Worm (Caenorhabditis elegans) whole organism, midembryonic: ENCODE results near the gene wht-8.

Source experiments
- T22C8.4 ChIP-seq: fragments of 200-800 bp; sonication (Bioruptor generic); IDR thresholded peaks from 2 replicates; pipeline ENCODE4 v1.3.6; 2022; ENCODE audit warnings: missing genetic modification characterization, missing compliant biosample characterization
- cog-1 ChIP-seq: sonication (generic microtip); optimal IDR thresholded peaks from 2 replicates; lab custom pipeline; 2016; ENCODE audit warnings: missing genetic modification characterization, missing compliant biosample characterization
- flt-1 ChIP-seq: fragments of 200-800 bp; sonication (Bioruptor generic); IDR thresholded peaks from 2 replicates; pipeline ENCODE4 v1.3.6; 2022; ENCODE audit warnings: missing genetic modification characterization, missing compliant biosample characterization
- klf-2 ChIP-seq: fragments of 200-800 bp; sonication (Bioruptor generic); conservative IDR thresholded peaks from 2 replicates; pipeline ENCODE4 v1.3.6; 2022; ENCODE audit warnings: missing genetic modification reagents, missing genetic modification characterization, missing compliant biosample characterization
- med-1 ChIP-seq: sonication (generic microtip); optimal IDR thresholded peaks from 2 replicates; lab custom pipeline; 2017; ENCODE audit warnings: missing genetic modification characterization, mild to moderate bottlenecking, missing compliant biosample characterization, antibody characterized with exemption, missing genetic modification reagents; ENCODE audit not compliant: insufficient read depth
- ref-1 ChIP-seq: fragments of 200-800 bp; sonication (Bioruptor generic); conservative IDR thresholded peaks from 2 replicates; pipeline ENCODE4 v1.3.6; 2022; ENCODE audit warnings: missing genetic modification reagents, missing genetic modification characterization, missing compliant biosample characterization
- tab-1 ChIP-seq: fragments of 200-800 bp; sonication (Bioruptor generic); IDR thresholded peaks from 2 replicates; pipeline ENCODE4 v1.3.6; 2022; ENCODE audit warnings: missing genetic modification characterization, missing compliant biosample characterization
- ztf-23 ChIP-seq: fragments of 200-800 bp; sonication (Bioruptor generic); IDR thresholded peaks from 2 replicates; pipeline ENCODE4 v1.3.6; 2022; ENCODE audit warnings: missing genetic modification reagents, missing genetic modification characterization, missing compliant biosample characterization
- ztf-29 ChIP-seq: fragments of 200-800 bp; sonication (Bioruptor generic); IDR thresholded peaks from 2 replicates; pipeline ENCODE4 v1.3.6; 2022; ENCODE audit warnings: missing genetic modification reagents, missing genetic modification characterization, missing compliant biosample characterization

Gene wht-8

ce11 chrIII:11218150-11218841, at the start of gene wht-8, which contains the start of gene tbx-34:
wht-8 (plus strand) TSS chrIII:11218791.
tbx-34 (minus strand) TSS chrIII:11218250.
- TF ChIP-seq cog-1 (tag; lab: Kevin White, UChicago) (no peak), T22C8.4 (GFP tag; lab: Robert Waterston, UW) (no peak), tab-1 (GFP tag; lab: Robert Waterston, UW) (no peak), med-1 (GFP tag; lab: Kevin White, UChicago) (no peak), flt-1 (GFP tag; lab: Robert Waterston, UW) (no peak), ztf-29 (GFP tag; lab: Robert Waterston, UW) (no peak), ref-1 (GFP tag; lab: Robert Waterston, UW) (no peak), ztf-23 (no peak), klf-2 (GFP tag; lab: Robert Waterston, UW) (no peak)

ce11 chrIII:11169680-11170079, 48.9 kb upstream of the wht-8 start:
- TF ChIP-seq ztf-29 (GFP tag; lab: Robert Waterston, UW) (no peak), tab-1 (GFP tag; lab: Robert Waterston, UW) (0 out of 2 replicates have a peak, but pooled peaks have one; percentile 16)

DNA sequence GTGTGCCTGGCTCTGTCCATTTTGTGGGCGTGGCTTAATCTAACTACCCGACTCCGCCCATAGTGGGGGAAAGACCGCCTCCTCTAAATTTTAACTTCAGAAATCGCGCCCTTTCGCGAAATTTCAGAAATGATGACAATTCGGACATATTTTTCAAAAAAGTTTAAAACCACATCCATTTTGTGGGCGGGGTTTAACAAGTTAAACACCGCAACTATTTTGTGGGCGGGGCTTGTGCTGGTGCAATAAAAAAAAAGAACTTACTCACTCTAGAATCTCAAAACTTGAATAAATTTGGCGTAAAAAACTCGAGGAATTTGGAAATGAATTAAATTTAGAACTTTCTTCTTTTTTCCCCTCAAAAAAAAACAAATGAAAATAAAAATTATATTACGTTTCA, 48.1 kb upstream of the wht-8 start:
- TF ChIP-seq tab-1 (GFP tag; lab: Robert Waterston, UW) (no peak), flt-1 (GFP tag; lab: Robert Waterston, UW) (no peak), ztf-23 (no peak), ztf-29 (GFP tag; lab: Robert Waterston, UW) (no peak), med-1 (GFP tag; lab: Kevin White, UChicago) (no peak), T22C8.4 (GFP tag; lab: Robert Waterston, UW) (no peak)

- TF ChIP-seq T22C8.4 (GFP tag; lab: Robert Waterston, UW) = peak; percentile 76
- no peak for TF ChIP-seq tab-1 (GFP tag; lab: Robert Waterston, UW)
Observed at ce11 chrIII:11172232-11172713, 46.3 kb upstream of the wht-8 start.

DNA sequence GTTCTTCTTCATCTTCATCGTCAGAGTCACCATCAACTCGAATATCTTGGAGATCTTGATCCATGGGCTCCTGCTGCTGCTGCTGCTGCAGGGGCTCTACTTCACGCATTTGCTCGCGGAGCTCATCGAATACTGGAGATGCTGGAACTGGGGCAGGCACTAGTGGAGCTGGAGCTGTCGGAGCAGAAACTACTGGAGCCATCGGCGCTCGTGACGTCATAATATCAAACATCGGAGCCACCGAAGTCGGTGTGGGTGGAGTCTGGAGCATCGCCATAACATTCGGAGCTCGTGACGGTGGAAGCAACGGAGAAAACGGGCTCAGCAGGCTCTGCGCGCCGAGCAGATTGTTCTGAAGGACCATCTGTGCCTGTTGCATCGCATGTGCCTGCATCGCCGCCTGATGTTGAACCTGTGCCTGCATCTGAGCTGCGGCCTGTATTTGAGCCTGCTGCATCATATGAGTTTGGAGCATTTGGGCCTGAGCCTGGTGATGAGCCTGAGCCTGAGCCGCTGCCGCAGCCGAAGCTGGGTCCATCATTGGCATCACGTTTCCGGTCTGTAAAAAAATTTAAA, 42.9 kb upstream of the wht-8 start:
- TF ChIP-seq ref-1 (GFP tag; lab: Robert Waterston, UW) (no peak), med-1 (GFP tag; lab: Kevin White, UChicago) (no peak), ztf-23 (no peak), klf-2 (GFP tag; lab: Robert Waterston, UW) (no peak), ztf-29 (GFP tag; lab: Robert Waterston, UW) (no peak)

DNA sequence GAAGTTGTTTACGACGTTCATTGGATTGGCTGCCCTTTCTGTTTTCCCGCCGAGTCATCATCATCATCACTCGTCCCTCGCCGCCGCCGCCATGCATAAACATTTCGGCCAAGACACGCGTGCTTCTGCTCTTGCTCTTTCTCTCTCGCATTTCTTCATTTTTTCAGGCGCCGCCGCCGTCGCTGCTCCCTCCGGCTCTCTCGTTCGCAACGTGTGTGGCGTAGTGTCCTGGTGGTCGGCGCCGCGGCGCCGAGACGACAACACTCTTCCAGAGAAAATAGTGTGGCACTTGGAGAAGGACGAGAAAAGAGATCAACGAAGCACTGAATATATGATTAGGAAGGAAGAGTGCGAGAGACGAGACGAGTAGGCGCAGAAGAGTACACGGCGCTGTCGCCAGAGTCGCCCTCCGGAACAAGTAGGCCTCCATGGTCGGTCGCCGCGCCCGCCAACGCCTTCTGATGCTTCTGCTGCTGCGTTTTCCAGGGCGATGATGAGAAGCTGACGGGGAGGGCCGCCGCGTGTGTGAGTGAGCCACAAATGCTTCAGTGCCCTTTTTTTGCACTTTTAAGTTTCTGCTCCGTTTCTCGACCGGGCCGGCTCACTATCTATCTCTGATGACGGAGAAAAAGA, 33.0 kb upstream of the wht-8 start:
- TF ChIP-seq tab-1 (GFP tag; lab: Robert Waterston, UW) (no peak), cog-1 (tag; lab: Kevin White, UChicago) (no peak), med-1 (GFP tag; lab: Kevin White, UChicago) (no peak), flt-1 (GFP tag; lab: Robert Waterston, UW) (no peak), T22C8.4 (GFP tag; lab: Robert Waterston, UW) (no peak), ztf-23 (no peak), ztf-29 (GFP tag; lab: Robert Waterston, UW) (no peak), klf-2 (GFP tag; lab: Robert Waterston, UW) (no peak)

ce11 chrIII:11188132-11188531, 30.5 kb upstream of the wht-8 start:
- TF ChIP-seq flt-1 (GFP tag; lab: Robert Waterston, UW) (no peak), cog-1 (tag; lab: Kevin White, UChicago) (no peak), ztf-23 (no peak), T22C8.4 (GFP tag; lab: Robert Waterston, UW) (no peak), ztf-29 (GFP tag; lab: Robert Waterston, UW) (no peak), klf-2 (GFP tag; lab: Robert Waterston, UW) (no peak), med-1 (GFP tag; lab: Kevin White, UChicago) (no peak), tab-1 (GFP tag; lab: Robert Waterston, UW) (no peak), ref-1 (GFP tag; lab: Robert Waterston, UW) (no peak)

DNA sequence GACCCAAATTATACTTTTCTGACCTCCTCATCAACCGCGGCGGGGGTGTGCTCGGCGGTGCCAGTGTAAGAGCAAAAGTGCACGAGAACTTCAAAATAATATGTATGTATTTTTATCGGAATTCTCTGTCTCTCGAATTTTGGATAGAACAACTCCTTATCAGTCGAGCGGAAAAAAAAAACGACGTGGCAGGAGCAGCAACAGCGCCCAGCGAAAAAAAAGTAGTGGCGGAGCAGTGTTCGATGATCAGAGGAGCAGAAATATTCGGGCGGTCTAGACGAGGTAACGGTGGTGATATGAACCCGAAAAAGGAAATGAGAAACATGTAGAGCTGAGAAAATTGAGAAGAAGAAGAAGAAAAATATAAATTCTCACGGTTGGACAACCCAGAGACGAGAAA, 25.3 kb upstream of the wht-8 start:
- no peak for TF ChIP-seq tab-1 (GFP tag; lab: Robert Waterston, UW)
- TF ChIP-seq T22C8.4 (GFP tag; lab: Robert Waterston, UW) = no peak
- no peak for TF ChIP-seq klf-2 (GFP tag; lab: Robert Waterston, UW)
- no peak for TF ChIP-seq cog-1 (tag; lab: Kevin White, UChicago)
- TF ChIP-seq ztf-23 = no peak
- TF ChIP-seq ref-1 (GFP tag; lab: Robert Waterston, UW) = no peak
- no peak for TF ChIP-seq med-1 (GFP tag; lab: Kevin White, UChicago)
- no peak for TF ChIP-seq ztf-29 (GFP tag; lab: Robert Waterston, UW)
- TF ChIP-seq flt-1 (GFP tag; lab: Robert Waterston, UW) = no peak

ce11 chrIII:11194123-11194522, 24.5 kb upstream of the wht-8 start:
- 0 out of 2 replicates have a peak, but pooled peaks have one; percentile 29 for TF ChIP-seq ztf-29 (GFP tag; lab: Robert Waterston, UW)
- no peak for TF ChIP-seq flt-1 (GFP tag; lab: Robert Waterston, UW)
